Worm (Caenorhabditis elegans): Measurements from ENCODE around the gene Y11D7A.9.

- TF ChIP-seq aptf-3 (GFP tag; IDR thresholded peaks at IDR 0.05) (no peak), K11D2.4 (GFP tag; IDR thresholded peaks at IDR 0.05) (no peak), ztf-6 (GFP tag; IDR thresholded peaks at IDR 0.05) (no peak), ztf-18 (tag; optimal IDR thresholded peaks at IDR 0.05) (no peak), let-607 (tag; optimal IDR thresholded peaks at IDR 0.05) (no peak), ama-1 (optimal IDR thresholded peaks at IDR 0.05) (no peak), ama-1 (GFP tag; optimal IDR thresholded peaks at IDR 0.05) (no peak), nhr-90 (tag; optimal IDR thresholded peaks at IDR 0.05) (no peak), unc-62 (GFP tag; optimal IDR thresholded peaks at IDR 0.05) (no peak), unc-130 (GFP tag; optimal IDR thresholded peaks at IDR 0.05) (no peak), sptf-2 (GFP tag; optimal IDR thresholded peaks at IDR 0.05) (no peak), snpc-4 (GFP tag; optimal IDR thresholded peaks at IDR 0.05) (no peak), snpc-4 (tag; optimal IDR thresholded peaks at IDR 0.05) (no peak)
These were observed 39.5 kb downstream of the Y11D7A.9 start for ce11 chrIV:9216437-9216836.

Measured in whole organism, young adult.